Worm (Caenorhabditis elegans) whole organism, L1 larva: ENCODE data around the gene exos-7.

Experiments
- aha-1 ChIP-seq: fragments of 150-350 bp; optimal IDR thresholded peaks from 2 replicates; lab custom pipeline; 2014; ENCODE audit warnings: missing biosample characterization, missing genetic modification characterization
- ama-1 ChIP-seq: fragments of 150-350 bp; optimal IDR thresholded peaks from 2 replicates; lab custom pipeline; 2014
- efl-1 ChIP-seq, 4 experiments: fragments of 150-350 bp; optimal IDR thresholded peaks in 3 of 4; peaks in 1 of 4; 1 replicate in 1 of 4; 2 replicates in 3 of 4; lab custom pipeline; 2014; ENCODE audit warnings: missing biosample characterization in 2 of 4, missing genetic modification characterization in 2 of 4, missing genetic modification reagents in 2 of 4
- egl-27 ChIP-seq, 2 experiments: fragments of 150-350 bp in 1 of 2; sonication (generic microtip); optimal IDR thresholded peaks; 3 replicates each; lab custom pipeline; 2017 to 2018; ENCODE audit warnings: missing biosample characterization in 2 of 2, missing genetic modification characterization in 2 of 2, missing genetic modification reagents in 2 of 2
- elt-3 ChIP-seq, 6 experiments: fragments of 150-350 bp in 1 of 6; sonication (generic microtip); optimal IDR thresholded peaks; 2 replicates each; lab custom pipeline; 2017 to 2018; ENCODE audit warnings: missing biosample characterization in 6 of 6, missing genetic modification characterization in 6 of 6, inconsistent platforms in 1 of 6
- nhr-11 ChIP-seq: fragments of 150-350 bp; optimal IDR thresholded peaks from 2 replicates; lab custom pipeline; 2014; ENCODE audit warnings: missing biosample characterization, missing genetic modification characterization
- nhr-19 ChIP-seq: fragments of 200-800 bp; sonication (Bioruptor generic); conservative IDR thresholded peaks from 2 replicates; pipeline ENCODE4 v1.3.6; 2022; ENCODE audit warnings: missing genetic modification characterization, missing compliant biosample characterization
- nhr-237 ChIP-seq: fragments of 150-350 bp; optimal IDR thresholded peaks from 2 replicates; lab custom pipeline; 2014; ENCODE audit warnings: missing biosample characterization, missing genetic modification characterization
- rnt-1 ChIP-seq: sonication (generic microtip); optimal IDR thresholded peaks from 2 replicates; lab custom pipeline; 2016; ENCODE audit warnings: mild to moderate bottlenecking, missing genetic modification characterization, moderate library complexity, missing compliant biosample characterization
- skn-1 ChIP-seq: fragments of 150-350 bp; optimal IDR thresholded peaks from 2 replicates; lab custom pipeline; 2014; ENCODE audit warnings: missing biosample characterization, missing genetic modification characterization
- sptf-1 ChIP-seq: fragments of 150-350 bp; optimal IDR thresholded peaks from 2 replicates; lab custom pipeline; 2014; ENCODE audit warnings: missing biosample characterization, missing genetic modification characterization
- tbx-2 ChIP-seq: sonication (generic microtip); optimal IDR thresholded peaks from 2 replicates; lab custom pipeline; 2016; ENCODE audit warnings: missing genetic modification characterization, missing compliant biosample characterization
- unc-130 ChIP-seq: fragments of 150-350 bp; optimal IDR thresholded peaks from 2 replicates; lab custom pipeline; 2017; ENCODE audit warnings: missing biosample characterization, missing genetic modification characterization, inconsistent platforms

DNA sequence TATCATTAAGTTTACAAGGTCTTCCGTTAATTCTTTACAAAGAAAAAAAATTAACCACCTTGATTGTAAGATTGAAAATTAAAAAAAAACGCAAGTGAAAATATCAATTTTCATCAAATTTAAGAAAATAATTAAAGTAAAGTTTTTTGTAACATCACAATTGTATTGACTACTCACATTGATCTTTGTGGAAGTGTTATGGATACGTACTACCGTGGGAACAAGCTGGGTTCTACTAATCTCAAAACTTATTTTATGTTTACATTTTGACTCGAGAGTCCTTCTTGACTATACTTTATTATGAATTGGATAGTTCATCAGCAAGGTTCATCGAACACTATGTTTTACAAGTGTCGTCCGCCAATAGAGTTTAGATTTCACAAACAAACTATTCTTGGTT is 9.2 kb upstream of the exos-7 start, which contains the start of gene num-1:
- TF ChIP-seq sptf-1 (tag; lab: Kevin White, UChicago) (no peak), unc-130 (no peak), egl-27 (tag; optimal IDR thresholded peaks at IDR 0.05; lab: Kevin White, UChicago) (no peak), nhr-19 (GFP tag; lab: Robert Waterston, UW) (no peak), efl-1 (optimal IDR thresholded peaks at IDR 0.05; lab: Kevin White, UChicago) (no peak), efl-1 (GFP tag; optimal IDR thresholded peaks at IDR 0.05 in 1 of 2; lab: Kevin White, UChicago) (no peak), nhr-11 (tag; lab: Kevin White, UChicago) (no peak), elt-3 (tag; optimal IDR thresholded peaks at IDR 0.05; lab: Kevin White, UChicago) (no peak), aha-1 (tag; lab: Kevin White, UChicago) (no peak), skn-1 (tag; lab: Kevin White, UChicago) (no peak), tbx-2 (tag; lab: Kevin White, UChicago) (no peak), ama-1 (no peak), nhr-237 (tag; lab: Kevin White, UChicago) (no peak), rnt-1 (tag; lab: Kevin White, UChicago) (no peak)
